Worm (Caenorhabditis elegans) whole organism, young adult: ENCODE results near the gene tub-1.

Experiments
- ama-1 ChIP-seq, 3 experiments: fragments of 150-350 bp in 1 of 3; sonication (generic microtip) in 2 of 3; optimal IDR thresholded peaks; 2 replicates each; lab custom pipeline; 2014 to 2018; ENCODE audit warnings: missing biosample characterization in 2 of 3, missing genetic modification characterization in 2 of 3, missing genetic modification reagents in 2 of 3
- hlh-12 ChIP-seq: sonication (generic microtip); optimal IDR thresholded peaks from 2 replicates; lab custom pipeline; 2016; ENCODE audit warnings: missing genetic modification characterization, missing compliant biosample characterization
- lin-26 ChIP-seq: fragments of 200-800 bp; sonication (Bioruptor generic); IDR thresholded peaks from 2 replicates; pipeline ENCODE4 v1.3.6; 2022; ENCODE audit warnings: missing genetic modification reagents, missing genetic modification characterization, missing compliant biosample characterization
- lir-1 ChIP-seq: fragments of 200-800 bp; sonication (Bioruptor generic); conservative IDR thresholded peaks from 2 replicates; pipeline ENCODE4 v1.3.6; 2022; ENCODE audit warnings: missing genetic modification reagents, missing genetic modification characterization, missing compliant biosample characterization
- lsl-1 ChIP-seq: fragments of 200-800 bp; sonication (Bioruptor generic); optimal IDR thresholded peaks from 2 replicates; lab custom pipeline; 2018; ENCODE audit warnings: mild to moderate bottlenecking, missing genetic modification characterization, moderate library complexity, missing compliant biosample characterization
- sea-2 ChIP-seq: fragments of 200-800 bp; sonication (Bioruptor generic); IDR thresholded peaks from 2 replicates; pipeline ENCODE4 v1.3.6; 2022; ENCODE audit warnings: missing genetic modification characterization, missing compliant biosample characterization
- snpc-3.4 ChIP-seq: sonication (generic microtip); optimal IDR thresholded peaks from 2 replicates; lab custom pipeline; 2017; ENCODE audit warnings: missing genetic modification characterization, mild to moderate bottlenecking, missing compliant biosample characterization, antibody characterized with exemption, moderate library complexity, missing genotype, missing genetic modification reagents
- zfh-2 ChIP-seq: fragments of 200-800 bp; sonication (Bioruptor generic); conservative IDR thresholded peaks from 2 replicates; pipeline ENCODE4 v1.3.6; 2022; ENCODE audit warnings: missing genetic modification reagents, missing genetic modification characterization, missing compliant biosample characterization

ce11 chrII:8205612-8206011 lies 48.9 kb upstream of the tub-1 start:
- TF ChIP-seq sea-2 (GFP tag; lab: Robert Waterston, UW) (no peak), lin-26 (no peak), zfh-2 (GFP tag; lab: Robert Waterston, UW) (no peak), ama-1 (optimal IDR thresholded peaks at IDR 0.05; lab: Kevin White, UChicago) (no peak), ama-1 (GFP tag; optimal IDR thresholded peaks at IDR 0.05; lab: Kevin White, UChicago) (no peak), lir-1 (GFP tag; lab: Robert Waterston, UW) (no peak), lsl-1 (GFP tag; lab: Kevin White, UChicago) (no peak), snpc-3.4 (tag; lab: Kevin White, UChicago) (no peak), hlh-12 (tag; lab: Kevin White, UChicago) (no peak)
